Fruit fly (Drosophila melanogaster) whole organism, embryonic: Measurements from ENCODE around the gene Spec2.

Experiments
- Adf1 ChIP-seq: fragments of 200-800 bp; sonication (Bioruptor generic); IDR thresholded peaks from 2 replicates; pipeline ENCODE4 v1.3.6; 2022; ENCODE audit warnings: missing biosample characterization, missing genetic modification characterization
- Awh ChIP-seq: fragments of 200-800 bp; sonication (Bioruptor generic); IDR thresholded peaks from 2 replicates; pipeline ENCODE4, ENCODE4 v1.3.6; 2022; ENCODE audit warnings: missing biosample characterization, missing genetic modification characterization
- CG10147 ChIP-seq: fragments of 200-800 bp; sonication (Bioruptor generic); optimal IDR thresholded peaks from 2 replicates; lab custom pipeline; 2019; ENCODE audit warnings: missing biosample characterization, mild to moderate bottlenecking, missing genetic modification characterization, moderate library complexity
- CG10274 ChIP-seq: fragments of 200-800 bp; sonication (Bioruptor generic); optimal IDR thresholded peaks from 3 replicates; lab custom pipeline; 2017; ENCODE audit warnings: missing biosample characterization, mild to moderate bottlenecking, missing genetic modification characterization
- CG10979 ChIP-seq: fragments of 200-800 bp; sonication (Bioruptor generic); optimal IDR thresholded peaks from 2 replicates; lab custom pipeline; 2018; ENCODE audit warnings: missing biosample characterization, mild to moderate bottlenecking, missing genetic modification characterization, moderate library complexity
- CG11093 ChIP-seq: fragments of 200-800 bp; sonication (Bioruptor generic); IDR thresholded peaks from 3 replicates; pipeline ENCODE4 v1.3.6; 2022; ENCODE audit warnings: missing biosample characterization, missing genetic modification characterization
- CG12071 ChIP-seq: fragments of 200-800 bp; sonication (Bioruptor generic); optimal IDR thresholded peaks from 3 replicates; lab custom pipeline; 2018; ENCODE audit warnings: missing biosample characterization, mild to moderate bottlenecking, missing genetic modification characterization
- CG13123 ChIP-seq: fragments of 200-800 bp; sonication (Bioruptor generic); optimal IDR thresholded peaks from 2 replicates; lab custom pipeline; 2016; ENCODE audit warnings: missing biosample characterization, missing genetic modification characterization
- CG1529 ChIP-seq: fragments of 200-800 bp; sonication (Bioruptor generic); optimal IDR thresholded peaks from 3 replicates; lab custom pipeline; 2018; ENCODE audit warnings: missing biosample characterization, missing genetic modification characterization
- CG15479 ChIP-seq: fragments of 200-800 bp; sonication (Bioruptor generic); optimal IDR thresholded peaks from 3 replicates; lab custom pipeline; 2019; ENCODE audit warnings: missing biosample characterization, mild to moderate bottlenecking, missing genetic modification characterization, moderate library complexity
- CG15696 ChIP-seq: fragments of 200-800 bp; sonication (Bioruptor generic); optimal IDR thresholded peaks from 2 replicates; lab custom pipeline; 2019; ENCODE audit warnings: missing biosample characterization, mild to moderate bottlenecking, missing genetic modification characterization, moderate library complexity
- CG17361 ChIP-seq: fragments of 200-800 bp; sonication (Bioruptor generic); IDR thresholded peaks from 3 replicates; pipeline ENCODE4 v1.3.6; 2022; ENCODE audit warnings: missing biosample characterization, missing genetic modification characterization
- CG3726 ChIP-seq: fragments of 200-800 bp; sonication (Bioruptor generic); IDR thresholded peaks from 3 replicates; pipeline ENCODE4, ENCODE4 v1.3.6; 2022; ENCODE audit warnings: missing biosample characterization, missing genetic modification characterization
- CG3838 ChIP-seq: fragments of 200-800 bp; sonication (Bioruptor generic); optimal IDR thresholded peaks from 3 replicates; lab custom pipeline; 2016; ENCODE audit warnings: missing biosample characterization, missing genetic modification characterization
- CG4328 ChIP-seq: fragments of 200-800 bp; sonication (Bioruptor generic); optimal IDR thresholded peaks from 3 replicates; lab custom pipeline; 2017; ENCODE audit warnings: missing biosample characterization, missing genetic modification reagents, missing genetic modification characterization
- CG6765 ChIP-seq: fragments of 200-800 bp; sonication (Bioruptor generic); optimal IDR thresholded peaks from 3 replicates; lab custom pipeline; 2017; ENCODE audit warnings: missing biosample characterization, mild to moderate bottlenecking, missing genetic modification characterization
- CG8924 ChIP-seq: fragments of 200-800 bp; optimal IDR thresholded peaks from 3 replicates; lab custom pipeline; 2019; ENCODE audit warnings: missing biosample characterization, mild to moderate bottlenecking, missing genetic modification characterization, moderate library complexity
- CG9437 ChIP-seq: fragments of 200-800 bp; sonication (Bioruptor generic); optimal IDR thresholded peaks from 2 replicates; lab custom pipeline; 2018; ENCODE audit warnings: missing biosample characterization, mild to moderate bottlenecking, missing genetic modification characterization
- D19A ChIP-seq: fragments of 200-800 bp; optimal IDR thresholded peaks from 3 replicates; lab custom pipeline; 2019; ENCODE audit warnings: missing biosample characterization, mild to moderate bottlenecking, missing genetic modification characterization, moderate library complexity
- HLHmδ ChIP-seq: fragments of 200-800 bp; sonication (Bioruptor generic); optimal IDR thresholded peaks from 2 replicates; lab custom pipeline; 2018; ENCODE audit warnings: missing biosample characterization, mild to moderate bottlenecking, missing genetic modification characterization, moderate library complexity
- Hmr ChIP-seq: fragments of 200-800 bp; sonication (Bioruptor generic); optimal IDR thresholded peaks from 3 replicates; lab custom pipeline; 2017; ENCODE audit warnings: mild to moderate bottlenecking, missing biosample characterization, missing genetic modification reagents, missing genetic modification characterization
- Kr ChIP-seq: fragments of 200-800 bp; sonication (Bioruptor generic); optimal IDR thresholded peaks from 2 replicates; lab custom pipeline; 2017; ENCODE audit warnings: missing biosample characterization, mild to moderate bottlenecking, missing genetic modification characterization
- Max ChIP-seq: fragments of 200-800 bp; sonication (Bioruptor generic); optimal IDR thresholded peaks from 2 replicates; lab custom pipeline; 2016; ENCODE audit warnings: missing biosample characterization, mild to moderate bottlenecking, missing genetic modification characterization
- NC2α ChIP-seq: fragments of 200-800 bp; sonication (Bioruptor generic); optimal IDR thresholded peaks from 2 replicates; lab custom pipeline; 2016; ENCODE audit warnings: missing biosample characterization, missing genetic modification characterization
- NC2β ChIP-seq: fragments of 200-800 bp; sonication (Bioruptor generic); optimal IDR thresholded peaks from 2 replicates; lab custom pipeline; 2016; ENCODE audit warnings: missing biosample characterization, missing genetic modification characterization
- Ptx1 ChIP-seq: fragments of 200-800 bp; sonication (Bioruptor generic); IDR thresholded peaks from 2 replicates; pipeline ENCODE4 v1.3.6; 2022; ENCODE audit warnings: missing biosample characterization, missing genetic modification characterization
- Sry-β ChIP-seq: fragments of 200-800 bp; sonication (Bioruptor generic); optimal IDR thresholded peaks from 2 replicates; lab custom pipeline; 2018; ENCODE audit warnings: missing biosample characterization, mild to moderate bottlenecking, missing genetic modification characterization, moderate library complexity
- Usf ChIP-seq: fragments of 200-800 bp; sonication (Bioruptor generic); optimal IDR thresholded peaks from 2 replicates; lab custom pipeline; 2017; ENCODE audit warnings: missing genotype, missing biosample characterization, missing genetic modification characterization
- Xrp1 ChIP-seq: fragments of 200-800 bp; sonication (Bioruptor generic); IDR thresholded peaks from 2 replicates; pipeline ENCODE4 v1.3.6; 2022; ENCODE audit warnings: missing biosample characterization, missing genetic modification characterization
- amos ChIP-seq: fragments of 200-800 bp; sonication (Bioruptor generic); IDR thresholded peaks from 2 replicates; pipeline ENCODE4 v1.3.6; 2022; ENCODE audit warnings: missing biosample characterization, missing genetic modification characterization; ENCODE audit not compliant: partially characterized antibody
- crol ChIP-seq: fragments of 200-800 bp; sonication (Bioruptor generic); IDR thresholded peaks from 2 replicates; pipeline ENCODE4 v1.3.6; 2022; ENCODE audit warnings: missing biosample characterization, missing genetic modification characterization
- dimm ChIP-seq: fragments of 200-800 bp; sonication (Bioruptor generic); IDR thresholded peaks from 2 replicates; pipeline ENCODE4 v1.3.6; 2022; ENCODE audit warnings: missing biosample characterization, missing genetic modification characterization
- dm ChIP-seq: fragments of 200-800 bp; sonication (Bioruptor generic); optimal IDR thresholded peaks from 3 replicates; lab custom pipeline; 2016; ENCODE audit warnings: missing biosample characterization, missing genetic modification characterization
- esg ChIP-seq: fragments of 200-800 bp; sonication (Bioruptor generic); conservative IDR thresholded peaks from 2 replicates; pipeline ENCODE4 v1.3.6; 2022; ENCODE audit warnings: missing biosample characterization, missing genetic modification characterization
- gsb-n ChIP-seq: fragments of 200-800 bp; sonication (Bioruptor generic); optimal IDR thresholded peaks from 3 replicates; lab custom pipeline; 2018; ENCODE audit warnings: missing biosample characterization, mild to moderate bottlenecking, missing genetic modification characterization
- hkb ChIP-seq, 2 experiments: fragments of 200-800 bp in 1 of 2; fragments of >200 bp in 1 of 2; sonication (Bioruptor generic) in 1 of 2; IDR thresholded peaks in 1 of 2; optimal IDR thresholded peaks in 1 of 2; 2 replicates each; pipeline versions ENCODE4 v1.3.6 to Lab custom; 2017 to 2022; ENCODE audit warnings: missing biosample characterization in 1 of 2, missing genetic modification characterization in 1 of 2
- jigr1 ChIP-seq: fragments of 200-800 bp; sonication (Bioruptor generic); IDR thresholded peaks from 3 replicates; pipeline ENCODE4 v1.3.6; 2022; ENCODE audit warnings: missing biosample characterization, missing genetic modification characterization
- maf-S ChIP-seq: fragments of 200-800 bp; sonication (Bioruptor generic); optimal IDR thresholded peaks from 2 replicates; lab custom pipeline; 2016; ENCODE audit warnings: missing biosample characterization, missing genetic modification characterization
- nau ChIP-seq: fragments of 200-800 bp; sonication (Bioruptor generic); optimal IDR thresholded peaks from 3 replicates; lab custom pipeline; 2017; ENCODE audit warnings: missing biosample characterization, mild to moderate bottlenecking, missing genetic modification characterization, missing genetic modification reagents
- p53 ChIP-seq: fragments of 200-800 bp; sonication (Bioruptor generic); optimal IDR thresholded peaks from 2 replicates; lab custom pipeline; 2016; ENCODE audit warnings: missing biosample characterization, missing genetic modification characterization
- pb ChIP-seq: fragments of 200-800 bp; sonication (Bioruptor generic); optimal IDR thresholded peaks from 3 replicates; lab custom pipeline; 2016; ENCODE audit warnings: missing biosample characterization, missing genetic modification characterization
- pnt ChIP-seq: fragments of 200-800 bp; sonication (Bioruptor generic); optimal IDR thresholded peaks from 3 replicates; lab custom pipeline; 2016; ENCODE audit warnings: missing biosample characterization, missing genetic modification characterization
- pros ChIP-seq: fragments of 200-800 bp; sonication (Bioruptor generic); optimal IDR thresholded peaks from 3 replicates; lab custom pipeline; 2019; ENCODE audit warnings: missing biosample characterization, mild to moderate bottlenecking, missing genetic modification characterization, moderate library complexity
- sc ChIP-seq, 3 experiments: fragments of >200 bp in 2 of 3; fragments of 200-800 bp in 1 of 3; sonication (Bioruptor generic) in 1 of 3; optimal IDR thresholded peaks; 2 replicates in 2 of 3; 3 replicates in 1 of 3; lab custom pipeline; 2017; ENCODE audit warnings: mild to moderate bottlenecking in 1 of 3, missing biosample characterization in 1 of 3, missing genetic modification characterization in 1 of 3, missing genetic modification reagents in 1 of 3
- schlank ChIP-seq: fragments of 200-800 bp; sonication (Bioruptor generic); optimal IDR thresholded peaks from 2 replicates; lab custom pipeline; 2018; ENCODE audit warnings: missing biosample characterization, mild to moderate bottlenecking, missing genetic modification characterization
- stc ChIP-seq: fragments of 200-800 bp; sonication (Bioruptor generic); IDR thresholded peaks from 2 replicates; pipeline ENCODE4 v1.3.6; 2022; ENCODE audit warnings: missing biosample characterization, missing genetic modification characterization
- unc-4 ChIP-seq: fragments of 200-800 bp; sonication (Bioruptor generic); IDR thresholded peaks from 2 replicates; pipeline ENCODE4 v1.3.6; 2022; ENCODE audit warnings: missing biosample characterization, missing genetic modification characterization; ENCODE audit not compliant: partially characterized antibody

Gene Spec2

dm6 chr3R:5668928-5669739, 45.2 kb upstream of the Spec2 start, which contains the start of the genes Xe7 and Atg17 (continued):
- TF ChIP-seq CG10147 (GFP tag; lab: Kevin White, UChicago) (peak; percentile 90), NC2α (GFP tag; lab: Kevin White, UChicago) (peak; percentile 59), nau (peak; percentile 44), dm (peak; percentile 77), Ptx1 (GFP tag; lab: Robert Waterston, UW) (peak; percentile 95), stc (GFP tag; lab: Robert Waterston, UW) (peak; percentile 81; the same call in 1 of the 2 replicates), Max (GFP tag; lab: Kevin White, UChicago) (peak; percentile 91), Hmr (GFP tag; lab: Kevin White, UChicago) (peak; percentile 93), CG15479 (no peak), CG6765 (GFP tag; lab: Kevin White, UChicago) (peak; percentile 75), Kr (GFP tag; lab: Kevin White, UChicago) (no peak), Xrp1 (GFP tag; lab: Robert Waterston, UW) (peak; percentile 85), pb (GFP tag; lab: Kevin White, UChicago) (peak; percentile 69), D19A (tag; lab: Kevin White, UChicago) (peak; percentile 79), esg (GFP tag; lab: Robert Waterston, UW) (peak; percentile 93), CG15696 (tag; lab: Kevin White, UChicago) (peak; percentile 94), crol (GFP tag; lab: Robert Waterston, UW) (peak; percentile 99), NC2β (GFP tag; lab: Kevin White, UChicago) (peak; percentile 80), CG10274 (GFP tag; lab: Kevin White, UChicago) (peak; percentile 76), Adf1 (GFP tag; lab: Robert Waterston, UW) (peak; percentile 34; the same call in 1 of the 2 replicates), CG8924 (tag; lab: Kevin White, UChicago) (peak; percentile 89), jigr1 (GFP tag; lab: Robert Waterston, UW) (peak; percentile 79; the same call in 2 of the 3 replicates), CG9437 (peak; percentile 86), p53 (GFP tag; lab: Kevin White, UChicago) (peak; percentile 11), unc-4 (GFP tag; lab: Robert Waterston, UW) (peak; percentile 66), CG3838 (peak; percentile 66), CG3726 (GFP tag; lab: Robert Waterston, UW) (peak; percentile 73; the same call in 2 of the 3 replicates), HLHmδ (GFP tag; lab: Kevin White, UChicago) (no peak), amos (peak; percentile 59), CG1529 (GFP tag; lab: Kevin White, UChicago) (peak; percentile 75), CG4328 (peak; percentile 92), maf-S (GFP tag; lab: Kevin White, UChicago) (peak; percentile 84), Sry-β (GFP tag; lab: Kevin White, UChicago) (no peak), Usf (GFP tag; lab: Kevin White, UChicago) (peak; percentile 87), CG10979 (tag; lab: Kevin White, UChicago) (peak; percentile 80), dimm (GFP tag; lab: Robert Waterston, UW) (peak; percentile 54), Awh (peak; percentile 67), hkb (optimal IDR thresholded peaks at IDR 0.05; lab: Kevin White, UChicago) (peak; percentile 76), hkb (GFP tag; IDR thresholded peaks at IDR 0.05; lab: Robert Waterston, UW) (peak; percentile 74), pnt (peak; percentile 85), schlank (peak; percentile 81), pros (GFP tag; lab: Kevin White, UChicago) (no peak), gsb-n (tag; lab: Kevin White, UChicago) (no peak), sc (optimal IDR thresholded peaks at IDR 0.05; lab: Kevin White, UChicago) (no peak), sc (GFP tag; optimal IDR thresholded peaks at IDR 0.05; lab: Kevin White, UChicago) (peak; percentile 74), CG13123 (GFP tag; lab: Kevin White, UChicago) (peak; percentile 78), CG11093 (GFP tag; lab: Robert Waterston, UW) (peak; percentile 94), CG12071 (GFP tag; lab: Kevin White, UChicago) (peak; percentile 65), CG17361 (GFP tag; lab: Robert Waterston, UW) (peak; percentile 97)
